Worm (Caenorhabditis elegans) whole organism, late embryonic: Measurements from ENCODE around the gene K03H1.7.

ENCODE experiments used
- C08G9.2 ChIP-seq: sonication (generic microtip); optimal IDR thresholded peaks from 2 replicates; lab custom pipeline; 2016; ENCODE audit warnings: mild to moderate bottlenecking, missing genetic modification characterization, moderate library complexity, missing compliant biosample characterization
- C38D4.7 ChIP-seq: fragments of 200-800 bp; sonication (Bioruptor generic); optimal IDR thresholded peaks from 2 replicates; lab custom pipeline; 2018; ENCODE audit warnings: mild to moderate bottlenecking, missing genetic modification characterization, moderate library complexity, missing compliant biosample characterization
- F13H6.1 ChIP-seq: sonication (generic microtip); optimal IDR thresholded peaks from 2 replicates; lab custom pipeline; 2016; ENCODE audit warnings: missing genetic modification characterization, missing compliant biosample characterization
- K02D7.2 ChIP-seq: sonication (generic microtip); optimal IDR thresholded peaks from 2 replicates; lab custom pipeline; 2017; ENCODE audit warnings: mild to moderate bottlenecking, missing genetic modification characterization, missing compliant biosample characterization
- K09A11.1 ChIP-seq: sonication (generic microtip); optimal IDR thresholded peaks from 2 replicates; lab custom pipeline; 2017; ENCODE audit warnings: antibody characterized with exemption, mild to moderate bottlenecking, missing genetic modification characterization, missing compliant biosample characterization; ENCODE audit not compliant: insufficient read depth
- T23F11.4 ChIP-seq: fragments of 200-800 bp; sonication (Bioruptor generic); optimal IDR thresholded peaks from 2 replicates; lab custom pipeline; 2018; ENCODE audit warnings: mild to moderate bottlenecking, missing genetic modification characterization, missing compliant biosample characterization
- ahr-1 ChIP-seq: sonication (generic microtip); optimal IDR thresholded peaks from 2 replicates; lab custom pipeline; 2016; ENCODE audit warnings: missing genetic modification characterization, missing compliant biosample characterization
- ceh-18 ChIP-seq: sonication (generic microtip); optimal IDR thresholded peaks from 2 replicates; lab custom pipeline; 2016; ENCODE audit warnings: missing genetic modification characterization, missing compliant biosample characterization
- ceh-19 ChIP-seq: fragments of 200-800 bp; sonication (Bioruptor generic); optimal IDR thresholded peaks from 2 replicates; lab custom pipeline; 2018; ENCODE audit warnings: mild to moderate bottlenecking, missing genetic modification characterization, missing compliant biosample characterization
- ceh-2 ChIP-seq: sonication (generic microtip); optimal IDR thresholded peaks from 2 replicates; lab custom pipeline; 2016; ENCODE audit warnings: missing genotype, missing genetic modification characterization, missing compliant biosample characterization
- ceh-22 ChIP-seq: sonication (generic microtip); optimal IDR thresholded peaks from 2 replicates; lab custom pipeline; 2017; ENCODE audit warnings: missing biosample characterization, missing genetic modification characterization
- ceh-24 ChIP-seq: sonication (generic microtip); optimal IDR thresholded peaks from 2 replicates; lab custom pipeline; 2016; ENCODE audit warnings: mild to moderate bottlenecking, missing genetic modification characterization, missing compliant biosample characterization
- ceh-30 ChIP-seq: fragments of 150-350 bp; optimal IDR thresholded peaks from 2 replicates; lab custom pipeline; 2014; ENCODE audit warnings: missing biosample characterization, missing genetic modification characterization
- ceh-6 ChIP-seq: fragments of 200-800 bp; sonication (Bioruptor generic); optimal IDR thresholded peaks from 2 replicates; lab custom pipeline; 2018; ENCODE audit warnings: mild to moderate bottlenecking, missing genetic modification characterization, missing compliant biosample characterization
- dve-1 ChIP-seq: sonication (generic microtip); optimal IDR thresholded peaks from 2 replicates; lab custom pipeline; 2017; ENCODE audit warnings: antibody characterized with exemption, mild to moderate bottlenecking, missing genetic modification characterization, missing compliant biosample characterization
- elt-2 ChIP-seq: sonication (generic microtip); optimal IDR thresholded peaks from 2 replicates; lab custom pipeline; 2016; ENCODE audit warnings: missing genetic modification reagents, missing genetic modification characterization, missing compliant biosample characterization
- elt-4 ChIP-seq: sonication (generic microtip); optimal IDR thresholded peaks from 2 replicates; lab custom pipeline; 2016; ENCODE audit warnings: missing genetic modification characterization, missing compliant biosample characterization
- ets-4 ChIP-seq: sonication (generic microtip); optimal IDR thresholded peaks from 2 replicates; lab custom pipeline; 2016; ENCODE audit warnings: missing genetic modification characterization, missing compliant biosample characterization
- eyg-1 ChIP-seq: sonication (generic microtip); optimal IDR thresholded peaks from 2 replicates; lab custom pipeline; 2016; ENCODE audit warnings: missing genotype, missing genetic modification characterization, missing compliant biosample characterization
- fkh-6 ChIP-seq: sonication (generic microtip); optimal IDR thresholded peaks from 2 replicates; lab custom pipeline; 2016; ENCODE audit warnings: missing genetic modification characterization, missing compliant biosample characterization
- hlh-13 ChIP-seq: fragments of 200-800 bp; sonication (Bioruptor generic); optimal IDR thresholded peaks from 2 replicates; lab custom pipeline; 2018; ENCODE audit warnings: mild to moderate bottlenecking, missing genetic modification characterization, missing compliant biosample characterization
- lim-6 ChIP-seq: sonication (generic microtip); optimal IDR thresholded peaks from 2 replicates; lab custom pipeline; 2016; ENCODE audit warnings: missing genetic modification characterization, missing compliant biosample characterization
- lin-11 ChIP-seq: fragments of 200-800 bp; sonication (Bioruptor generic); optimal IDR thresholded peaks from 2 replicates; lab custom pipeline; 2018; ENCODE audit warnings: mild to moderate bottlenecking, missing genetic modification characterization, missing compliant biosample characterization
- nfya-1 ChIP-seq: sonication (generic microtip); optimal IDR thresholded peaks from 2 replicates; lab custom pipeline; 2017; ENCODE audit warnings: missing genetic modification characterization, mild to moderate bottlenecking, missing compliant biosample characterization, antibody characterized with exemption, moderate library complexity
- nhr-11 ChIP-seq: fragments of 150-350 bp; optimal IDR thresholded peaks from 2 replicates; lab custom pipeline; 2014; ENCODE audit warnings: missing biosample characterization, missing genetic modification characterization
- npax-4 ChIP-seq: sonication (generic microtip); optimal IDR thresholded peaks from 2 replicates; lab custom pipeline; 2016; ENCODE audit warnings: missing genetic modification characterization, missing compliant biosample characterization
- odd-2 ChIP-seq: sonication (generic microtip); optimal IDR thresholded peaks from 2 replicates; lab custom pipeline; 2017; ENCODE audit warnings: antibody characterized with exemption, mild to moderate bottlenecking, missing genetic modification characterization, missing compliant biosample characterization
- pax-1 ChIP-seq: fragments of 150-350 bp; optimal IDR thresholded peaks from 2 replicates; lab custom pipeline; 2014; ENCODE audit warnings: missing biosample characterization, missing genetic modification characterization
- pha-4 ChIP-seq: fragments of 150-350 bp; optimal IDR thresholded peaks from 2 replicates; lab custom pipeline; 2018; ENCODE audit warnings: missing biosample characterization, missing genetic modification reagents, missing genetic modification characterization
- pqm-1 ChIP-seq: sonication (generic microtip); optimal IDR thresholded peaks from 2 replicates; lab custom pipeline; 2016; ENCODE audit warnings: missing genetic modification characterization, missing compliant biosample characterization
- rnt-1 ChIP-seq: sonication (generic microtip); optimal IDR thresholded peaks from 2 replicates; lab custom pipeline; 2016; ENCODE audit warnings: missing genetic modification characterization, missing compliant biosample characterization
- sox-4 ChIP-seq: sonication (generic microtip); optimal IDR thresholded peaks from 2 replicates; lab custom pipeline; 2017; ENCODE audit warnings: mild to moderate bottlenecking, missing genetic modification characterization, inconsistent platforms, missing compliant biosample characterization
- syd-9 ChIP-seq: sonication (generic microtip); optimal IDR thresholded peaks from 2 replicates; lab custom pipeline; 2016; ENCODE audit warnings: mild to moderate bottlenecking, missing genetic modification characterization, moderate library complexity, missing compliant biosample characterization
- tbx-2 ChIP-seq: sonication (generic microtip); optimal IDR thresholded peaks from 2 replicates; lab custom pipeline; 2016; ENCODE audit warnings: missing genetic modification characterization, missing compliant biosample characterization
- tbx-7 ChIP-seq: sonication (generic microtip); optimal IDR thresholded peaks from 2 replicates; lab custom pipeline; 2016; ENCODE audit warnings: missing genotype, missing genetic modification characterization, missing compliant biosample characterization
- ttx-3 ChIP-seq: sonication (generic microtip); optimal IDR thresholded peaks from 2 replicates; lab custom pipeline; 2016; ENCODE audit warnings: missing genetic modification reagents, missing genetic modification characterization, missing compliant biosample characterization
- zip-5 ChIP-seq: sonication (generic microtip); optimal IDR thresholded peaks from 2 replicates; lab custom pipeline; 2016; ENCODE audit warnings: missing genetic modification characterization, missing compliant biosample characterization

K03H1.7 gene

ce11 chrIII:9913722-9914121 is 33.5 kb upstream of the K03H1.7 start, which contains the start of gene cbp-3:
cbp-3 (plus strand) TSS chrIII:9913993.
- no peak for TF ChIP-seq ceh-22 (tag; lab: Kevin White, UChicago)
- peak; percentile 28 for TF ChIP-seq elt-2 (tag; lab: Kevin White, UChicago)

- TF ChIP-seq ceh-19: no peak
- TF ChIP-seq lim-6 (tag; lab: Kevin White, UChicago): no peak
- no peak for TF ChIP-seq fkh-6 (tag; lab: Kevin White, UChicago)
- no peak for TF ChIP-seq dve-1 (tag; lab: Kevin White, UChicago)
- TF ChIP-seq ttx-3 (tag; lab: Kevin White, UChicago): no peak
- TF ChIP-seq tbx-2 (tag; lab: Kevin White, UChicago): no peak
Measured at ce11 chrIII:9920764-9921163, 26.4 kb upstream of the K03H1.7 start, which contains the start of gene F40F12.3. F40F12.3 (minus strand) TSS chrIII:9920864.

ce11 chrIII:9922310-9922709 is 24.9 kb upstream of the K03H1.7 start:
- TF ChIP-seq ceh-18 (tag; lab: Kevin White, UChicago): no peak
- no peak for TF ChIP-seq K02D7.2

- no peak for TF ChIP-seq C38D4.7 (GFP tag; lab: Kevin White, UChicago)
- TF ChIP-seq zip-5 (tag; lab: Kevin White, UChicago): no peak
- TF ChIP-seq lin-11: no peak
- no peak for TF ChIP-seq ceh-6 (GFP tag; lab: Kevin White, UChicago)
- TF ChIP-seq ceh-18 (tag; lab: Kevin White, UChicago): no peak
- no peak for TF ChIP-seq npax-4 (tag; lab: Kevin White, UChicago)
- TF ChIP-seq eyg-1 (tag; lab: Kevin White, UChicago): no peak
- no peak for TF ChIP-seq pax-1 (tag; lab: Kevin White, UChicago)
- TF ChIP-seq C08G9.2 (tag; lab: Kevin White, UChicago): no peak
- no peak for TF ChIP-seq K09A11.1 (tag; lab: Kevin White, UChicago)
- no peak for TF ChIP-seq F13H6.1
- no peak for TF ChIP-seq odd-2 (tag; lab: Kevin White, UChicago)
- no peak for TF ChIP-seq nfya-1 (tag; lab: Kevin White, UChicago)
- no peak for TF ChIP-seq sox-4 (tag; lab: Kevin White, UChicago)
- TF ChIP-seq ceh-22 (tag; lab: Kevin White, UChicago): no peak
- no peak for TF ChIP-seq ceh-2 (tag; lab: Kevin White, UChicago)
- TF ChIP-seq syd-9 (tag; lab: Kevin White, UChicago): no peak
- TF ChIP-seq, all 69 proteins: peak for 0
Measured at ce11 chrIII:9922874-9923273, 24.3 kb upstream of the K03H1.7 start, which contains the start of gene cbp-2. cbp-2 (plus strand) TSS chrIII:9923174.

- TF ChIP-seq ahr-1 (tag; lab: Kevin White, UChicago) (no peak), lim-6 (tag; lab: Kevin White, UChicago) (no peak), pha-4 (tag; lab: Kevin White, UChicago) (no peak), ceh-22 (tag; lab: Kevin White, UChicago) (no peak), ceh-18 (tag; lab: Kevin White, UChicago) (no peak), elt-2 (tag; lab: Kevin White, UChicago) (no peak), pqm-1 (no peak), nfya-1 (tag; lab: Kevin White, UChicago) (no peak), hlh-13 (no peak), dve-1 (tag; lab: Kevin White, UChicago) (no peak), T23F11.4 (GFP tag; lab: Kevin White, UChicago) (no peak), elt-4 (no peak), rnt-1 (no peak), nhr-11 (no peak), eyg-1 (tag; lab: Kevin White, UChicago) (no peak), tbx-7 (tag; lab: Kevin White, UChicago) (no peak), ceh-24 (tag; lab: Kevin White, UChicago) (no peak), ets-4 (tag; lab: Kevin White, UChicago) (no peak), lin-11 (no peak), ceh-30 (tag; lab: Kevin White, UChicago) (no peak)
- TF ChIP-seq, all 69 proteins: peak for 0
Measured at ce11 chrIII:9926650-9927049, 20.6 kb upstream of the K03H1.7 start, which contains the start of gene ttr-3. ttr-3 (minus strand) TSS chrIII:9926750.
